Worm (Caenorhabditis elegans): Measurements from ENCODE around the gene emb-30.

ce11 chrIII:9488431-9488830, 47.2 kb upstream of the emb-30 start, which contains the start of gene nlp-36:
- TF ChIP-seq pqm-1 (tag; optimal IDR thresholded peaks at IDR 0.05) (no peak), pha-4 (tag; optimal IDR thresholded peaks at IDR 0.05) (no peak), nhr-76 (tag; optimal IDR thresholded peaks at IDR 0.05) (no peak), skn-1 (tag; optimal IDR thresholded peaks at IDR 0.05) (no peak)
